Fruit fly (Drosophila melanogaster) whole organism, embryonic: ENCODE data around the gene CG7519.

ENCODE experiments used
- Aef1 ChIP-seq: fragments of 200-800 bp; sonication (Bioruptor generic); IDR thresholded peaks from 3 replicates; pipeline ENCODE4 v1.3.6; 2022; ENCODE audit warnings: missing biosample characterization, missing genetic modification characterization
- Antp ChIP-seq: fragments of 200-800 bp; sonication (Bioruptor generic); optimal IDR thresholded peaks from 3 replicates; lab custom pipeline; 2016; ENCODE audit warnings: missing biosample characterization, missing genetic modification characterization
- B-H1 ChIP-seq: fragments of 200-800 bp; sonication (Bioruptor generic); IDR thresholded peaks from 3 replicates; pipeline ENCODE4 v1.3.6; 2022; ENCODE audit warnings: missing biosample characterization, missing genetic modification characterization
- B-H2 ChIP-seq: fragments of 200-800 bp; sonication (Bioruptor generic); optimal IDR thresholded peaks from 2 replicates; lab custom pipeline; 2018; ENCODE audit warnings: missing biosample characterization, mild to moderate bottlenecking, missing genetic modification characterization
- Bteb2 ChIP-seq: fragments of 200-800 bp; sonication (Bioruptor generic); optimal IDR thresholded peaks from 2 replicates; lab custom pipeline; 2016; ENCODE audit warnings: missing biosample characterization, missing genetic modification characterization
- CG10654 ChIP-seq: fragments of 200-800 bp; sonication (Bioruptor generic); optimal IDR thresholded peaks from 2 replicates; lab custom pipeline; 2016; ENCODE audit warnings: missing biosample characterization, missing genetic modification characterization
- CG11695 ChIP-seq: fragments of 200-800 bp; sonication (Bioruptor generic); IDR thresholded peaks from 3 replicates; pipeline ENCODE4 v1.3.6; 2022; ENCODE audit warnings: missing biosample characterization, missing genetic modification characterization
- CG12744 ChIP-seq: fragments of 200-800 bp; sonication (Bioruptor generic); optimal IDR thresholded peaks from 2 replicates; lab custom pipeline; 2016; ENCODE audit warnings: missing biosample characterization, missing genetic modification characterization
- CG12769 ChIP-seq: fragments of 200-800 bp; sonication (Bioruptor generic); optimal IDR thresholded peaks from 2 replicates; lab custom pipeline; 2019; ENCODE audit warnings: missing biosample characterization, mild to moderate bottlenecking, missing genetic modification characterization, moderate library complexity
- CG13296 ChIP-seq: fragments of 200-800 bp; sonication (Bioruptor generic); optimal IDR thresholded peaks from 3 replicates; lab custom pipeline; 2018; ENCODE audit warnings: missing biosample characterization, mild to moderate bottlenecking, missing genetic modification characterization
- CG14014 ChIP-seq: fragments of 200-800 bp; sonication (Bioruptor generic); IDR thresholded peaks from 2 replicates; pipeline ENCODE4 v1.3.6; 2022; ENCODE audit warnings: missing biosample characterization, missing genetic modification characterization
- CG14667 ChIP-seq: fragments of 200-800 bp; sonication (Bioruptor generic); IDR thresholded peaks from 2 replicates; pipeline ENCODE4 v1.3.6; 2022; ENCODE audit warnings: missing biosample characterization, missing genetic modification characterization
- CG15269 ChIP-seq: fragments of 200-800 bp; sonication (Bioruptor generic); optimal IDR thresholded peaks from 2 replicates; lab custom pipeline; 2018; ENCODE audit warnings: missing biosample characterization, mild to moderate bottlenecking, missing genetic modification characterization, moderate library complexity
- CG15479 ChIP-seq: fragments of 200-800 bp; sonication (Bioruptor generic); optimal IDR thresholded peaks from 3 replicates; lab custom pipeline; 2019; ENCODE audit warnings: missing biosample characterization, mild to moderate bottlenecking, missing genetic modification characterization, moderate library complexity
- CG15601 ChIP-seq: fragments of 200-800 bp; sonication (Bioruptor generic); optimal IDR thresholded peaks from 3 replicates; lab custom pipeline; 2019; ENCODE audit warnings: missing biosample characterization, mild to moderate bottlenecking, missing genetic modification characterization, moderate library complexity
- CG18011 ChIP-seq: fragments of 200-800 bp; sonication (Bioruptor generic); optimal IDR thresholded peaks from 2 replicates; lab custom pipeline; 2017; ENCODE audit warnings: missing biosample characterization, missing genetic modification characterization, mild to moderate bottlenecking, moderate library complexity, missing genotype
- CG18619 ChIP-seq: fragments of 200-800 bp; sonication (Bioruptor generic); optimal IDR thresholded peaks from 3 replicates; lab custom pipeline; 2017; ENCODE audit warnings: missing biosample characterization, mild to moderate bottlenecking, missing genetic modification characterization
- CG30403 ChIP-seq: fragments of 200-800 bp; sonication (Bioruptor generic); optimal IDR thresholded peaks from 3 replicates; lab custom pipeline; 2016; ENCODE audit warnings: missing biosample characterization, missing genetic modification characterization
- CG3847 ChIP-seq: fragments of 200-800 bp; sonication (Bioruptor generic); IDR thresholded peaks from 2 replicates; pipeline ENCODE4 v1.3.6; 2022; ENCODE audit warnings: missing biosample characterization, missing genetic modification characterization
- CG4328 ChIP-seq: fragments of 200-800 bp; sonication (Bioruptor generic); optimal IDR thresholded peaks from 3 replicates; lab custom pipeline; 2017; ENCODE audit warnings: missing biosample characterization, missing genetic modification reagents, missing genetic modification characterization
- CG4707 ChIP-seq: fragments of 200-800 bp; sonication (Bioruptor generic); optimal IDR thresholded peaks from 2 replicates; lab custom pipeline; 2018; ENCODE audit warnings: missing biosample characterization, mild to moderate bottlenecking, missing genetic modification characterization, moderate library complexity
- CG4820 ChIP-seq: fragments of 200-800 bp; sonication (Bioruptor generic); optimal IDR thresholded peaks from 3 replicates; lab custom pipeline; 2016; ENCODE audit warnings: missing biosample characterization, missing genetic modification characterization
- CG5953 ChIP-seq: fragments of 200-800 bp; sonication (Bioruptor generic); IDR thresholded peaks from 2 replicates; pipeline ENCODE4 v1.3.6; 2022; ENCODE audit warnings: missing biosample characterization, missing genetic modification characterization
- CG8281 ChIP-seq: fragments of 200-800 bp; sonication (Bioruptor generic); optimal IDR thresholded peaks from 2 replicates; lab custom pipeline; 2018; ENCODE audit warnings: missing biosample characterization, mild to moderate bottlenecking, missing genetic modification characterization, moderate library complexity
- CG8944 ChIP-seq: fragments of 200-800 bp; sonication (Bioruptor generic); optimal IDR thresholded peaks from 3 replicates; lab custom pipeline; 2016; ENCODE audit warnings: missing biosample characterization, missing genetic modification characterization
- CG9817 ChIP-seq: fragments of 200-800 bp; sonication (Bioruptor generic); optimal IDR thresholded peaks from 2 replicates; lab custom pipeline; 2018; ENCODE audit warnings: missing biosample characterization, mild to moderate bottlenecking, missing genetic modification characterization, moderate library complexity
- CG9876 ChIP-seq: fragments of 200-800 bp; sonication (Bioruptor generic); optimal IDR thresholded peaks from 2 replicates; lab custom pipeline; 2016; ENCODE audit warnings: missing biosample characterization, missing genetic modification characterization
- CHES-1-like ChIP-seq: fragments of 200-800 bp; sonication (Bioruptor generic); optimal IDR thresholded peaks from 2 replicates; lab custom pipeline; 2016; ENCODE audit warnings: missing biosample characterization, missing genetic modification characterization
- Dbx ChIP-seq: fragments of 200-800 bp; sonication (Bioruptor generic); IDR thresholded peaks from 3 replicates; pipeline ENCODE4 v1.3.6; 2022; ENCODE audit warnings: missing biosample characterization, missing genetic modification characterization
- H15 ChIP-seq: fragments of 200-800 bp; sonication (Bioruptor generic); IDR thresholded peaks from 3 replicates; pipeline ENCODE4 v1.3.6; 2022; ENCODE audit warnings: missing biosample characterization, missing genetic modification characterization
- Hmr ChIP-seq: fragments of 200-800 bp; sonication (Bioruptor generic); optimal IDR thresholded peaks from 3 replicates; lab custom pipeline; 2017; ENCODE audit warnings: mild to moderate bottlenecking, missing biosample characterization, missing genetic modification reagents, missing genetic modification characterization
- Hr3 ChIP-seq: fragments of 200-800 bp; sonication (Bioruptor generic); optimal IDR thresholded peaks from 3 replicates; lab custom pipeline; 2016; ENCODE audit warnings: missing biosample characterization, missing genetic modification characterization
- Hr51 ChIP-seq, 2 experiments: fragments of 200-800 bp; sonication (Bioruptor generic); optimal IDR thresholded peaks; 2 replicates in 1 of 2; 3 replicates in 1 of 2; lab custom pipeline; 2016 to 2018; ENCODE audit warnings: missing biosample characterization in 2 of 2, missing genetic modification characterization in 2 of 2, mild to moderate bottlenecking in 1 of 2, moderate library complexity in 1 of 2
- NC2β ChIP-seq: fragments of 200-800 bp; sonication (Bioruptor generic); optimal IDR thresholded peaks from 2 replicates; lab custom pipeline; 2016; ENCODE audit warnings: missing biosample characterization, missing genetic modification characterization
- Sry-β ChIP-seq: fragments of 200-800 bp; sonication (Bioruptor generic); optimal IDR thresholded peaks from 2 replicates; lab custom pipeline; 2018; ENCODE audit warnings: missing biosample characterization, mild to moderate bottlenecking, missing genetic modification characterization, moderate library complexity
- TFAM ChIP-seq: fragments of 200-800 bp; sonication (Bioruptor generic); optimal IDR thresholded peaks from 2 replicates; lab custom pipeline; 2017; ENCODE audit warnings: missing biosample characterization, missing genetic modification characterization, inconsistent platforms
- Xrp1 ChIP-seq: fragments of 200-800 bp; sonication (Bioruptor generic); IDR thresholded peaks from 2 replicates; pipeline ENCODE4 v1.3.6; 2022; ENCODE audit warnings: missing biosample characterization, missing genetic modification characterization
- abd-A ChIP-seq: fragments of 200-800 bp; sonication (Bioruptor generic); optimal IDR thresholded peaks from 3 replicates; lab custom pipeline; 2019; ENCODE audit warnings: missing biosample characterization, mild to moderate bottlenecking, missing genetic modification characterization, moderate library complexity
- chm ChIP-seq: fragments of 200-800 bp; sonication (Bioruptor generic); IDR thresholded peaks from 2 replicates; pipeline ENCODE4 v1.3.6; 2022; ENCODE audit warnings: missing biosample characterization, missing genetic modification characterization
- knrl ChIP-seq: fragments of 200-800 bp; sonication (Bioruptor generic); IDR thresholded peaks from 3 replicates; pipeline ENCODE4 v1.3.6; 2022; ENCODE audit warnings: missing biosample characterization, missing genetic modification characterization; ENCODE audit not compliant: partially characterized antibody
- luna ChIP-seq: fragments of 200-800 bp; sonication (Bioruptor generic); optimal IDR thresholded peaks from 2 replicates; lab custom pipeline; 2016; ENCODE audit warnings: missing biosample characterization, missing genetic modification characterization
- nmo ChIP-seq: fragments of 200-800 bp; sonication (Bioruptor generic); optimal IDR thresholded peaks from 2 replicates; lab custom pipeline; 2018; ENCODE audit warnings: missing biosample characterization, mild to moderate bottlenecking, missing genetic modification characterization, moderate library complexity
- pho ChIP-seq: fragments of 200-800 bp; sonication (Bioruptor generic); optimal IDR thresholded peaks from 2 replicates; lab custom pipeline; 2016; ENCODE audit warnings: missing biosample characterization, missing genetic modification characterization
- psq ChIP-seq: fragments of 200-800 bp; sonication (Bioruptor generic); optimal IDR thresholded peaks from 2 replicates; lab custom pipeline; 2017; ENCODE audit warnings: missing biosample characterization, missing genetic modification characterization
- schlank ChIP-seq: fragments of 200-800 bp; sonication (Bioruptor generic); optimal IDR thresholded peaks from 2 replicates; lab custom pipeline; 2018; ENCODE audit warnings: missing biosample characterization, mild to moderate bottlenecking, missing genetic modification characterization
- tio ChIP-seq: fragments of 200-800 bp; sonication (Bioruptor generic); optimal IDR thresholded peaks from 2 replicates; lab custom pipeline; 2017; ENCODE audit warnings: missing biosample characterization, missing genetic modification characterization, inconsistent platforms
- tup ChIP-seq: fragments of 200-800 bp; sonication (Bioruptor generic); optimal IDR thresholded peaks from 2 replicates; lab custom pipeline; 2016; ENCODE audit warnings: missing biosample characterization, mild to moderate bottlenecking, missing genetic modification characterization, moderate library complexity
- vfl ChIP-seq: fragments of 200-800 bp; sonication (Bioruptor generic); optimal IDR thresholded peaks from 2 replicates; lab custom pipeline; 2016; ENCODE audit warnings: missing biosample characterization, missing genetic modification characterization
- vnd ChIP-seq: fragments of 200-800 bp; sonication (Bioruptor generic); IDR thresholded peaks from 3 replicates; pipeline ENCODE4 v1.3.6; 2022; ENCODE audit warnings: missing biosample characterization, missing genetic modification characterization; ENCODE audit not compliant: partially characterized antibody
- z ChIP-seq: fragments of 200-800 bp; sonication (Bioruptor generic); IDR thresholded peaks from 3 replicates; pipeline ENCODE4 v1.3.6; 2022; ENCODE audit warnings: missing biosample characterization, missing genetic modification characterization
- zen2 ChIP-seq: fragments of 200-800 bp; sonication (Bioruptor generic); IDR thresholded peaks from 3 replicates; pipeline ENCODE4 v1.3.6; 2022; ENCODE audit warnings: missing biosample characterization, missing genetic modification characterization; ENCODE audit not compliant: partially characterized antibody

Gene CG7519

DNA sequence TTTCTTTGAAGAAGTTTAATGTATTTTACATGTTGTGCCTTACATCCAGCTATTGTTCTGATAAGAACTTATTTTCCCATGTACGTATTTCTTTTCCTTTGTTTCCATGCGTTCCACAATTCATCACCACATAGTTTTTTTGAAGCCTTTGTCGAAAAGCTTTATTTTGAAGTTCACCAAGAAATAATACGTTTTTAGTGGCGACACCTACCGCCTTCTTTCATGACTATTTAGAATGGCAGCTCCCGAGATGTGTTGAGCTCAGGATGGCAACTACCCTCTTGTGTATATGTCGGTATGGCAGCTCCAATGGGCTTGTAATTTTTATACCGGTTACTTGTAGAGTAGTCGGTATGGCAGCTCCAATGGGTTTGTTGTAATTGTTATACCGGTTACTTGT, 9.0 kb upstream of the CG7519 start (continued):
- peak; percentile 84 for TF ChIP-seq Hmr (GFP tag; lab: Kevin White, UChicago)
- TF ChIP-seq schlank (tag; lab: Kevin White, UChicago): no peak
- no peak for TF ChIP-seq CG13296 (GFP tag; lab: Kevin White, UChicago)
- no peak for TF ChIP-seq Hr3 (GFP tag; lab: Kevin White, UChicago)
- TF ChIP-seq luna (GFP tag; lab: Kevin White, UChicago): no peak
- TF ChIP-seq Bteb2 (GFP tag; lab: Kevin White, UChicago): peak; percentile 17
- no peak for TF ChIP-seq B-H1
- no peak for TF ChIP-seq tup (GFP tag; lab: Kevin White, UChicago)
- TF ChIP-seq Hr51 (GFP tag; optimal IDR thresholded peaks at IDR 0.05; lab: Kevin White, UChicago): peak in 1 of 2 experiments; percentile 25
- TF ChIP-seq CG12769: no peak
- TF ChIP-seq CG30403 (GFP tag; lab: Kevin White, UChicago): peak; percentile 27
- TF ChIP-seq Xrp1 (GFP tag; lab: Robert Waterston, UW): 0 out of 2 replicates have a peak, but pooled peaks have one; percentile 24
- TF ChIP-seq TFAM: no peak
- TF ChIP-seq CG4707 (GFP tag; lab: Kevin White, UChicago): no peak
- no peak for TF ChIP-seq vnd
- no peak for TF ChIP-seq abd-A (tag; lab: Kevin White, UChicago)
- TF ChIP-seq z (GFP tag; lab: Robert Waterston, UW): no peak
- peak; percentile 90 for TF ChIP-seq CG3847
- no peak for TF ChIP-seq tio
- no peak for TF ChIP-seq Aef1 (GFP tag; lab: Robert Waterston, UW)
- TF ChIP-seq nmo: peak; percentile 35
- no peak for TF ChIP-seq CG18619 (GFP tag; lab: Kevin White, UChicago)
- TF ChIP-seq CG10654 (GFP tag; lab: Kevin White, UChicago): peak; percentile 13
- peak; percentile 19 for TF ChIP-seq CG4820
- TF ChIP-seq CG15601 (tag; lab: Kevin White, UChicago): peak; percentile 71
- TF ChIP-seq CG15269 (tag; lab: Kevin White, UChicago): no peak
- TF ChIP-seq CG5953 (GFP tag; lab: Robert Waterston, UW): no peak
- no peak for TF ChIP-seq H15
- no peak for TF ChIP-seq Antp
- TF ChIP-seq CG14014 (GFP tag; lab: Robert Waterston, UW): no peak
- no peak for TF ChIP-seq CG14667 (GFP tag; lab: Robert Waterston, UW)
- peak; percentile 43 for TF ChIP-seq CHES-1-like (GFP tag; lab: Kevin White, UChicago)
- TF ChIP-seq CG15479: no peak
- peak; percentile 9 for TF ChIP-seq vfl
- no peak for TF ChIP-seq CG9817 (tag; lab: Kevin White, UChicago)
- TF ChIP-seq B-H2: peak; percentile 50
- peak; percentile 1 for TF ChIP-seq CG12744 (GFP tag; lab: Kevin White, UChicago)
- no peak for TF ChIP-seq CG9876 (GFP tag; lab: Kevin White, UChicago)
- TF ChIP-seq psq (GFP tag; lab: Kevin White, UChicago): no peak
- no peak; the same call in 2 of the 3 replicates for TF ChIP-seq Dbx (GFP tag; lab: Robert Waterston, UW)
- peak; percentile 29 for TF ChIP-seq NC2β (GFP tag; lab: Kevin White, UChicago)
- TF ChIP-seq CG4328 (GFP tag; lab: Kevin White, UChicago): no peak
- no peak for TF ChIP-seq Sry-β (GFP tag; lab: Kevin White, UChicago)
- TF ChIP-seq CG8281 (tag; lab: Kevin White, UChicago): no peak
- peak; percentile 25 for TF ChIP-seq pho (GFP tag; lab: Kevin White, UChicago)
- peak; percentile 3 for TF ChIP-seq CG8944 (GFP tag; lab: Kevin White, UChicago)
- TF ChIP-seq CG11695 (GFP tag; lab: Robert Waterston, UW): no peak
- TF ChIP-seq zen2 (GFP tag; lab: Robert Waterston, UW): no peak
- TF ChIP-seq chm (GFP tag; lab: Robert Waterston, UW): no peak
- TF ChIP-seq CG18011 (GFP tag; lab: Kevin White, UChicago): no peak
- peak; percentile 50; the same call in 1 of the 3 replicates for TF ChIP-seq knrl (GFP tag; lab: Robert Waterston, UW)
